Worm (Caenorhabditis elegans) whole organism, L4 larva: ENCODE data around the gene F16G10.11.

Experiments
- F37D6.2 ChIP-seq: sonication (generic microtip); optimal IDR thresholded peaks from 2 replicates; lab custom pipeline; 2016; ENCODE audit warnings: mild to moderate bottlenecking, missing genetic modification characterization, missing compliant biosample characterization
- R02D3.7 ChIP-seq: fragments of 150-350 bp; sonication (generic microtip); optimal IDR thresholded peaks from 3 replicates; lab custom pipeline; 2014; ENCODE audit warnings: missing biosample characterization, missing genetic modification characterization
- T20F7.1 ChIP-seq: fragments of 200-800 bp; sonication (Bioruptor generic); optimal IDR thresholded peaks from 2 replicates; lab custom pipeline; 2018; ENCODE audit warnings: mild to moderate bottlenecking, missing genetic modification characterization, missing compliant biosample characterization
- Y105C5A.15 ChIP-seq: fragments of 200-800 bp; sonication (Bioruptor generic); IDR thresholded peaks from 2 replicates; pipeline ENCODE4 v1.3.6; 2022; ENCODE audit warnings: missing genetic modification characterization, missing compliant biosample characterization
- Y5F2A.4 ChIP-seq: fragments of 200-800 bp; sonication (Bioruptor generic); optimal IDR thresholded peaks from 2 replicates; lab custom pipeline; 2018; ENCODE audit warnings: mild to moderate bottlenecking, missing genetic modification characterization, missing compliant biosample characterization
- ZK546.5 ChIP-seq, 2 experiments: sonication (generic microtip); optimal IDR thresholded peaks; 2 replicates each; lab custom pipeline; 2017; ENCODE audit warnings: missing biosample characterization in 2 of 2, missing genetic modification characterization in 2 of 2
- aha-1 ChIP-seq: fragments of 150-350 bp; peaks from one replicate; lab custom pipeline; 2014; ENCODE audit warnings: missing biosample characterization, missing genetic modification characterization
- aly-2 ChIP-seq: sonication (generic microtip); optimal IDR thresholded peaks from 2 replicates; lab custom pipeline; 2018; ENCODE audit warnings: missing biosample characterization, missing genetic modification characterization
- arid-1 ChIP-seq: fragments of 200-800 bp; sonication (Bioruptor generic); conservative IDR thresholded peaks from 2 replicates; pipeline ENCODE4 v1.3.6; 2022; ENCODE audit warnings: missing genetic modification reagents, missing genetic modification characterization, missing compliant biosample characterization
- ceh-20 ChIP-seq: fragments of 200-800 bp; sonication (Bioruptor generic); IDR thresholded peaks from 2 replicates; pipeline ENCODE4 v1.3.6; 2022; ENCODE audit warnings: missing genetic modification reagents, missing genetic modification characterization, missing compliant biosample characterization
- ceh-62 ChIP-seq: sonication (generic microtip); optimal IDR thresholded peaks from 2 replicates; lab custom pipeline; 2017; ENCODE audit warnings: missing biosample characterization, missing genetic modification characterization
- ceh-82 ChIP-seq: sonication (generic microtip); optimal IDR thresholded peaks from 2 replicates; lab custom pipeline; 2017; ENCODE audit warnings: missing biosample characterization, missing genetic modification characterization
- ces-1 ChIP-seq: fragments of 150-350 bp; sonication (generic microtip); optimal IDR thresholded peaks from 4 replicates; lab custom pipeline; 2014; ENCODE audit warnings: missing biosample characterization, missing genetic modification reagents, missing genetic modification characterization
- cey-2 ChIP-seq: sonication (generic microtip); optimal IDR thresholded peaks from 3 replicates; lab custom pipeline; 2017; ENCODE audit warnings: missing genetic modification characterization, mild to moderate bottlenecking, missing compliant biosample characterization, antibody characterized with exemption, borderline replicate concordance; ENCODE audit not compliant: insufficient read depth
- ctbp-1 ChIP-seq: fragments of 200-800 bp; sonication (Bioruptor generic); IDR thresholded peaks from 2 replicates; pipeline ENCODE4 v1.3.6; 2022; ENCODE audit warnings: missing genetic modification reagents, missing genetic modification characterization, missing compliant biosample characterization
- daf-12 ChIP-seq: fragments of 150-350 bp; optimal IDR thresholded peaks from 2 replicates; lab custom pipeline; 2014; ENCODE audit warnings: missing biosample characterization, missing genetic modification reagents, missing genetic modification characterization
- daf-16 ChIP-seq, 3 experiments: sonication (generic microtip); optimal IDR thresholded peaks; 2 replicates each; lab custom pipeline; 2016 to 2017; ENCODE audit warnings: missing genetic modification characterization in 3 of 3, missing genetic modification reagents in 3 of 3, mild to moderate bottlenecking in 2 of 3, missing compliant biosample characterization in 2 of 3, missing biosample characterization in 1 of 3, moderate library complexity in 1 of 3
- daf-8 ChIP-seq: fragments of 200-800 bp; sonication (Bioruptor generic); IDR thresholded peaks from 2 replicates; pipeline ENCODE4 v1.3.6; 2022; ENCODE audit warnings: missing genetic modification characterization, missing compliant biosample characterization
- dmd-6 ChIP-seq: fragments of 200-800 bp; sonication (Bioruptor generic); IDR thresholded peaks from 2 replicates; pipeline ENCODE4 v1.3.6; 2022; ENCODE audit warnings: missing genetic modification reagents, missing genetic modification characterization, missing compliant biosample characterization
- dmd-9 ChIP-seq: fragments of 200-800 bp; sonication (Bioruptor generic); IDR thresholded peaks from 2 replicates; pipeline ENCODE4 v1.3.6; 2022; ENCODE audit warnings: missing genetic modification reagents, missing genetic modification characterization, missing compliant biosample characterization
- duxl-1 ChIP-seq: sonication (generic microtip); optimal IDR thresholded peaks from 2 replicates; lab custom pipeline; 2016; ENCODE audit warnings: mild to moderate bottlenecking, missing genetic modification characterization, moderate library complexity, missing compliant biosample characterization; ENCODE audit not compliant: poor library complexity
- egl-43 ChIP-seq: fragments of 200-800 bp; sonication (Bioruptor generic); IDR thresholded peaks from 2 replicates; pipeline ENCODE4 v1.3.6; 2022; ENCODE audit warnings: missing genetic modification reagents, missing genetic modification characterization, missing compliant biosample characterization
- fkh-10 ChIP-seq: fragments of 150-350 bp; optimal IDR thresholded peaks from 2 replicates; lab custom pipeline; 2014; ENCODE audit warnings: missing biosample characterization, missing genetic modification reagents, missing genetic modification characterization
- fos-1 ChIP-seq: fragments of 150-350 bp; optimal IDR thresholded peaks from 2 replicates; lab custom pipeline; 2014; ENCODE audit warnings: missing biosample characterization, missing genetic modification characterization
- hlh-11 ChIP-seq: fragments of 200-800 bp; sonication (Bioruptor generic); optimal IDR thresholded peaks from 2 replicates; lab custom pipeline; 2018; ENCODE audit warnings: mild to moderate bottlenecking, missing genetic modification characterization, missing compliant biosample characterization
- hlh-30 ChIP-seq: sonication (generic microtip); optimal IDR thresholded peaks from 2 replicates; lab custom pipeline; 2017; ENCODE audit warnings: antibody characterized with exemption, mild to moderate bottlenecking, missing genetic modification characterization, missing compliant biosample characterization; ENCODE audit not compliant: insufficient read depth
- jun-1 ChIP-seq: fragments of 150-350 bp; optimal IDR thresholded peaks from 2 replicates; lab custom pipeline; 2014; ENCODE audit warnings: missing biosample characterization, missing genetic modification reagents, missing genetic modification characterization
- lim-7 ChIP-seq: fragments of 200-800 bp; sonication (Bioruptor generic); IDR thresholded peaks from 2 replicates; pipeline ENCODE4 v1.3.6; 2022; ENCODE audit warnings: missing genetic modification characterization, missing compliant biosample characterization
- lin-29 ChIP-seq: fragments of 200-800 bp; sonication (Bioruptor generic); IDR thresholded peaks from 2 replicates; pipeline ENCODE4 v1.3.6; 2022; ENCODE audit warnings: missing genetic modification reagents, missing genetic modification characterization, missing compliant biosample characterization
- lin-38 ChIP-seq: fragments of 200-800 bp; sonication (Bioruptor generic); IDR thresholded peaks from 2 replicates; pipeline ENCODE4 v1.3.6; 2022; ENCODE audit warnings: missing genetic modification reagents, missing genetic modification characterization, missing compliant biosample characterization
- lsy-2 ChIP-seq, 2 experiments: fragments of 150-350 bp in 1 of 2; sonication (generic microtip) in 1 of 2; optimal IDR thresholded peaks; 2 replicates each; lab custom pipeline; 2014 to 2017; ENCODE audit warnings: missing biosample characterization in 2 of 2, missing genetic modification characterization in 2 of 2
- madf-5 ChIP-seq, 2 experiments: fragments of 200-800 bp; sonication (Bioruptor generic); IDR thresholded peaks; 2 replicates each; pipeline ENCODE4 v1.3.6; 2022; ENCODE audit warnings: missing compliant biosample characterization in 2 of 2, missing genetic modification characterization in 2 of 2
- mdt-29 ChIP-seq: fragments of 200-800 bp; sonication (Bioruptor generic); IDR thresholded peaks from 2 replicates; pipeline ENCODE4 v1.3.6; 2022; ENCODE audit warnings: missing genetic modification reagents, missing genetic modification characterization, missing compliant biosample characterization
- mes-2 ChIP-seq: sonication (generic microtip); optimal IDR thresholded peaks from 2 replicates; lab custom pipeline; 2016; ENCODE audit warnings: missing genotype, mild to moderate bottlenecking, missing genetic modification characterization, missing compliant biosample characterization; ENCODE audit not compliant: poor library complexity, severe bottlenecking
- mxl-3 ChIP-seq: fragments of 200-800 bp; sonication (Bioruptor generic); optimal IDR thresholded peaks from 2 replicates; lab custom pipeline; 2018; ENCODE audit warnings: mild to moderate bottlenecking, missing genetic modification characterization, missing compliant biosample characterization
- nhr-11 ChIP-seq: fragments of 150-350 bp; optimal IDR thresholded peaks from 2 replicates; lab custom pipeline; 2014; ENCODE audit warnings: missing biosample characterization, missing genetic modification characterization
- nhr-237 ChIP-seq: sonication (generic microtip); optimal IDR thresholded peaks from 2 replicates; lab custom pipeline; 2017; ENCODE audit warnings: missing biosample characterization, missing genetic modification characterization
- nhr-41 ChIP-seq: fragments of 200-800 bp; sonication (Bioruptor generic); IDR thresholded peaks from 2 replicates; pipeline ENCODE4 v1.3.6; 2022; ENCODE audit warnings: missing genetic modification reagents, missing genetic modification characterization, missing compliant biosample characterization
- nhr-48 ChIP-seq: sonication (generic microtip); optimal IDR thresholded peaks from 2 replicates; lab custom pipeline; 2016; ENCODE audit warnings: mild to moderate bottlenecking, missing genetic modification characterization, missing compliant biosample characterization
- nhr-77 ChIP-seq: fragments of 150-350 bp; optimal IDR thresholded peaks from 2 replicates; lab custom pipeline; 2014; ENCODE audit warnings: missing biosample characterization, missing genetic modification characterization
- pha-4 ChIP-seq, 2 experiments: fragments of 150-350 bp in 1 of 2; fragments of 200-800 bp in 1 of 2; sonication (Bioruptor generic) in 1 of 2; IDR thresholded peaks in 1 of 2; optimal IDR thresholded peaks in 1 of 2; 2 replicates each; pipeline versions ENCODE4 v1.3.6 to Lab custom; 2014 to 2022; ENCODE audit warnings: missing genetic modification characterization in 2 of 2, missing genetic modification reagents in 2 of 2, missing biosample characterization in 1 of 2, missing compliant biosample characterization in 1 of 2
- php-3 ChIP-seq: fragments of 200-800 bp; sonication (Bioruptor generic); IDR thresholded peaks from 2 replicates; pipeline ENCODE4 v1.3.6; 2022; ENCODE audit warnings: missing genetic modification reagents, missing genetic modification characterization, missing compliant biosample characterization
- sdz-12 ChIP-seq: fragments of 200-800 bp; sonication (Bioruptor generic); optimal IDR thresholded peaks from 2 replicates; lab custom pipeline; 2018; ENCODE audit warnings: mild to moderate bottlenecking, missing genetic modification characterization, missing compliant biosample characterization
- skn-1 ChIP-seq: fragments of 150-350 bp; optimal IDR thresholded peaks from 2 replicates; lab custom pipeline; 2014; ENCODE audit warnings: missing biosample characterization, missing genetic modification characterization
- unc-62 ChIP-seq, 3 experiments: fragments of 150-350 bp in 1 of 3; sonication (generic microtip); optimal IDR thresholded peaks in 2 of 3; peaks in 1 of 3; 1 replicate in 1 of 3; 2 replicates in 2 of 3; lab custom pipeline; 2014 to 2017; ENCODE audit warnings: missing biosample characterization in 3 of 3, missing genetic modification characterization in 3 of 3, missing genetic modification reagents in 3 of 3, missing genotype in 1 of 3
- zag-1 ChIP-seq: fragments of 150-350 bp; optimal IDR thresholded peaks from 2 replicates; lab custom pipeline; 2014; ENCODE audit warnings: missing biosample characterization, missing genetic modification characterization
- zfp-3 ChIP-seq: fragments of 200-800 bp; sonication (Bioruptor generic); conservative IDR thresholded peaks from 2 replicates; pipeline ENCODE4 v1.3.6; 2022; ENCODE audit warnings: missing genetic modification reagents, missing genetic modification characterization, missing compliant biosample characterization
- ztf-11 ChIP-seq: fragments of 150-350 bp; optimal IDR thresholded peaks from 2 replicates; lab custom pipeline; 2014; ENCODE audit warnings: missing biosample characterization, missing genetic modification characterization
- ztf-7 ChIP-seq: fragments of 150-350 bp; optimal IDR thresholded peaks from 2 replicates; lab custom pipeline; 2014; ENCODE audit warnings: missing biosample characterization, missing genetic modification characterization

The F16G10.11 gene

DNA sequence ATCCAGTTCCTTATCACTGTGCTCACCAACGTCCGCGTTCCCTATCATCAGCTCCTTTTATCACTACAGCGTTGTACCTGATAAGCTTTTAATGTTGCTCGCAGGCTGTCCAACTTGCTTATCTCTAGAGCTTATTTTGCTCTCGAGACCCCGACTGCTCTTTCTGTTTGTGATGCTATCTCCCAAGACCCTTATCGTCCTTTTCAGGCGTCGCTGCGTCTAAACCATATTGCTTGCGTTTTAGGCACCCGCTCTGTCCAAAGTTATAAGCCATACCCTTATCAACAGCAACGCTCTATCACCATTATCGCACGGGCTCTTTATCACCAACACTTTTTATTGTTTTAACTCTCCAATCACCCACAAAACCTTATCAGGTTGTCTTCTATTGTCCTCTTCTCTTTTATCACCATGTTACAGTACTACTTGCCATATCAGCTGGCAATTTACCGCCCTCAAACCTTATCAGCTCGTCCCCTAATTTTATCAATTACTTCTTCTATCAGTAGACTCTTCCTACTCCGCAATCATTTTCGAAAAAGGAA lies 15.2 kb downstream of the F16G10.11 start (continued):
- TF ChIP-seq dmd-9 (no peak), F37D6.2 (no peak), lim-7 (no peak), nhr-77 (tag; lab: Kevin White, UChicago) (peak; percentile 86), ceh-20 (peak; percentile 84; the same call in 1 of the 2 replicates), madf-5 (GFP tag; IDR thresholded peaks at IDR 0.05; lab: Robert Waterston, UW) (no peak), lsy-2 (tag; optimal IDR thresholded peaks at IDR 0.05; lab: Kevin White, UChicago) (peak; percentile 89 to 94), R02D3.7 (tag; lab: Kevin White, UChicago) (no peak), skn-1 (no peak), daf-8 (GFP tag; lab: Robert Waterston, UW) (no peak), aha-1 (tag; lab: Kevin White, UChicago) (peak; percentile 97), ceh-62 (tag; lab: Kevin White, UChicago) (no peak), fkh-10 (GFP tag; lab: Kevin White, UChicago) (no peak), hlh-30 (tag; lab: Kevin White, UChicago) (no peak), cey-2 (tag; lab: Kevin White, UChicago) (peak; percentile 93), daf-12 (no peak), lin-38 (GFP tag; lab: Robert Waterston, UW) (no peak; the same call in 1 of the 2 replicates), nhr-41 (GFP tag; lab: Robert Waterston, UW) (peak; percentile 93), nhr-11 (tag; lab: Kevin White, UChicago) (no peak), arid-1 (no peak), unc-62 (GFP tag; optimal IDR thresholded peaks at IDR 0.05 in 1 of 2; lab: Kevin White, UChicago) (peak in 1 of 2 experiments; percentile 74), unc-62 (tag; optimal IDR thresholded peaks at IDR 0.05; lab: Kevin White, UChicago) (no peak), mxl-3 (GFP tag; lab: Kevin White, UChicago) (peak; percentile 66), pha-4 (GFP tag; IDR thresholded peaks at IDR 0.05; lab: Robert Waterston, UW) (peak; percentile 92), pha-4 (tag; optimal IDR thresholded peaks at IDR 0.05; lab: Kevin White, UChicago) (no peak), T20F7.1 (GFP tag; lab: Kevin White, UChicago) (peak; percentile 81), zfp-3 (GFP tag; lab: Robert Waterston, UW) (no peak), aly-2 (tag; lab: Kevin White, UChicago) (no peak), fos-1 (tag; lab: Kevin White, UChicago) (peak; percentile 88), zag-1 (tag; lab: Kevin White, UChicago) (no peak), hlh-11 (peak; percentile 98), jun-1 (tag; lab: Kevin White, UChicago) (peak; percentile 95), ztf-11 (tag; lab: Kevin White, UChicago) (no peak), sdz-12 (GFP tag; lab: Kevin White, UChicago) (no peak), duxl-1 (tag; lab: Kevin White, UChicago) (peak; percentile 77), ctbp-1 (no peak), egl-43 (GFP tag; lab: Robert Waterston, UW) (no peak), ztf-7 (no peak), nhr-237 (tag; lab: Kevin White, UChicago) (no peak), Y5F2A.4 (GFP tag; lab: Kevin White, UChicago) (no peak), Y105C5A.15 (no peak), mes-2 (tag; lab: Kevin White, UChicago) (no peak), php-3 (peak; percentile 100), ZK546.5 (tag; optimal IDR thresholded peaks at IDR 0.05; lab: Kevin White, UChicago) (no peak), ceh-82 (no peak), ces-1 (GFP tag; lab: Kevin White, UChicago) (no peak), mdt-29 (peak; percentile 51; the same call in 1 of the 2 replicates), nhr-48 (tag; lab: Kevin White, UChicago) (peak; percentile 95), dmd-6 (GFP tag; lab: Robert Waterston, UW) (peak; percentile 96), lin-29 (GFP tag; lab: Robert Waterston, UW) (no peak), daf-16 (GFP tag; optimal IDR thresholded peaks at IDR 0.05; lab: Kevin White, UChicago) (peak in 1 of 2 experiments; percentile 98), daf-16 (tag; optimal IDR thresholded peaks at IDR 0.05; lab: Kevin White, UChicago) (peak; percentile 94)
